Worm (Caenorhabditis elegans) whole organism, L4/young adult: ENCODE data around the gene aex-4.

Experiments used
- W03F9.2 ChIP-seq: fragments of 150-350 bp; optimal IDR thresholded peaks from 2 replicates; lab custom pipeline; 2014; ENCODE audit warnings: missing biosample characterization, missing genetic modification characterization
- dao-5 ChIP-seq: sonication (generic microtip); optimal IDR thresholded peaks from 2 replicates; lab custom pipeline; 2016; ENCODE audit warnings: missing genotype, missing genetic modification characterization, moderate library complexity, missing compliant biosample characterization

ce11 chrX:3733321-3733720 lies 4.2 kb downstream of the aex-4 start:
- TF ChIP-seq W03F9.2 (tag; lab: Kevin White, UChicago) (no peak), dao-5 (no peak)
